Fruit fly (Drosophila melanogaster) whole organism, prepupa: Measurements from ENCODE around the gene Drsl6.

Experiments used
- Blimp-1 ChIP-seq: fragments of 200-800 bp; sonication (Bioruptor generic); optimal IDR thresholded peaks from 3 replicates; lab custom pipeline; 2017; ENCODE audit warnings: missing biosample characterization, missing genetic modification characterization, mild to moderate bottlenecking, moderate library complexity, missing genetic modification reagents
- CG10631 ChIP-seq: fragments of 200-800 bp; sonication (Bioruptor generic); optimal IDR thresholded peaks from 2 replicates; lab custom pipeline; 2016; ENCODE audit warnings: missing biosample characterization, missing genetic modification characterization
- CG10669 ChIP-seq: fragments of 200-800 bp; sonication (Bioruptor generic); optimal IDR thresholded peaks from 3 replicates; lab custom pipeline; 2018; ENCODE audit warnings: missing biosample characterization, mild to moderate bottlenecking, missing genetic modification characterization, moderate library complexity
- CG11294 ChIP-seq: fragments of 200-800 bp; sonication (Bioruptor generic); IDR thresholded peaks from 2 replicates; pipeline ENCODE4 v1.3.6; 2022; ENCODE audit warnings: missing biosample characterization, missing genetic modification characterization
- CG11762 ChIP-seq: fragments of 200-800 bp; sonication (Bioruptor generic); optimal IDR thresholded peaks from 3 replicates; lab custom pipeline; 2016; ENCODE audit warnings: missing biosample characterization, missing genetic modification characterization; ENCODE audit not compliant: insufficient read depth
- CG11902 ChIP-seq: fragments of 200-800 bp; sonication (Bioruptor generic); optimal IDR thresholded peaks from 3 replicates; lab custom pipeline; 2016; ENCODE audit warnings: missing biosample characterization, missing genetic modification characterization
- CG15336 ChIP-seq: fragments of 200-800 bp; sonication (Bioruptor generic); IDR thresholded peaks from 2 replicates; pipeline ENCODE4 v1.3.6; 2022; ENCODE audit warnings: missing biosample characterization, missing genetic modification characterization
- CG1621 ChIP-seq: fragments of 200-800 bp; sonication (Bioruptor generic); optimal IDR thresholded peaks from 3 replicates; lab custom pipeline; 2018; ENCODE audit warnings: missing biosample characterization, mild to moderate bottlenecking, missing genetic modification characterization
- CG16779 ChIP-seq: fragments of 200-800 bp; sonication (Bioruptor generic); optimal IDR thresholded peaks from 3 replicates; lab custom pipeline; 2017; ENCODE audit warnings: missing biosample characterization, mild to moderate bottlenecking, missing genetic modification characterization
- CG3032 ChIP-seq: fragments of 200-800 bp; optimal IDR thresholded peaks from 2 replicates; lab custom pipeline; 2019; ENCODE audit warnings: missing biosample characterization, mild to moderate bottlenecking, missing genetic modification characterization, moderate library complexity
- CG31627 ChIP-seq: fragments of 200-800 bp; sonication (Bioruptor generic); optimal IDR thresholded peaks from 3 replicates; lab custom pipeline; 2016; ENCODE audit warnings: missing biosample characterization, missing genetic modification characterization
- CG34406 ChIP-seq: fragments of 200-800 bp; sonication (Bioruptor generic); optimal IDR thresholded peaks from 3 replicates; lab custom pipeline; 2016; ENCODE audit warnings: missing biosample characterization, missing genetic modification characterization
- CG3919 ChIP-seq: fragments of 200-800 bp; sonication (Bioruptor generic); optimal IDR thresholded peaks from 3 replicates; lab custom pipeline; 2016; ENCODE audit warnings: missing biosample characterization, missing genetic modification characterization
- CG4318 ChIP-seq: fragments of 200-800 bp; sonication (Bioruptor generic); optimal IDR thresholded peaks from 3 replicates; lab custom pipeline; 2017; ENCODE audit warnings: missing biosample characterization, mild to moderate bottlenecking, missing genetic modification characterization
- CG6163 ChIP-seq: fragments of 200-800 bp; sonication (Bioruptor generic); IDR thresholded peaks from 3 replicates; pipeline ENCODE4 v1.3.6; 2022; ENCODE audit warnings: missing biosample characterization, missing genetic modification characterization
- CG6792 ChIP-seq: fragments of 200-800 bp; sonication (Bioruptor generic); optimal IDR thresholded peaks from 3 replicates; lab custom pipeline; 2016; ENCODE audit warnings: missing biosample characterization, missing genetic modification characterization
- CG6808 ChIP-seq: fragments of 200-800 bp; sonication (Bioruptor generic); optimal IDR thresholded peaks from 3 replicates; lab custom pipeline; 2017; ENCODE audit warnings: missing biosample characterization, missing genetic modification characterization, mild to moderate bottlenecking, moderate library complexity, missing genetic modification reagents
- CG6854 ChIP-seq: fragments of 200-800 bp; sonication (Bioruptor generic); optimal IDR thresholded peaks from 2 replicates; lab custom pipeline; 2017; ENCODE audit warnings: missing biosample characterization, mild to moderate bottlenecking, missing genetic modification characterization
- CG7368 ChIP-seq: fragments of 200-800 bp; sonication (Bioruptor generic); optimal IDR thresholded peaks from 3 replicates; lab custom pipeline; 2016; ENCODE audit warnings: missing biosample characterization, missing genetic modification characterization
- CG8119 ChIP-seq: fragments of 200-800 bp; sonication (Bioruptor generic); IDR thresholded peaks from 3 replicates; pipeline ENCODE4 v1.3.6; 2022; ENCODE audit warnings: missing biosample characterization, missing genetic modification characterization
- CG8319 ChIP-seq: fragments of 200-800 bp; sonication (Bioruptor generic); optimal IDR thresholded peaks from 3 replicates; lab custom pipeline; 2016; ENCODE audit warnings: missing biosample characterization, missing genetic modification characterization
- CG8632 ChIP-seq: fragments of 200-800 bp; sonication (Bioruptor generic); optimal IDR thresholded peaks from 3 replicates; lab custom pipeline; 2016; ENCODE audit warnings: missing biosample characterization, missing genetic modification characterization
- CG9139 ChIP-seq: fragments of 200-800 bp; sonication (Bioruptor generic); optimal IDR thresholded peaks from 3 replicates; lab custom pipeline; 2017; ENCODE audit warnings: missing biosample characterization, mild to moderate bottlenecking, missing genetic modification characterization
- Eip75B ChIP-seq: fragments of 200-800 bp; sonication (Bioruptor generic); optimal IDR thresholded peaks from 3 replicates; lab custom pipeline; 2016; ENCODE audit warnings: missing biosample characterization, missing genetic modification characterization
- Eip78C ChIP-seq: fragments of 200-800 bp; sonication (Bioruptor generic); peaks from one replicate; lab custom pipeline; 2016; ENCODE audit warnings: missing biosample characterization, missing genetic modification characterization
- Eip93F ChIP-seq: fragments of 200-800 bp; sonication (Bioruptor generic); optimal IDR thresholded peaks from 2 replicates; lab custom pipeline; 2016; ENCODE audit warnings: missing biosample characterization, mild to moderate bottlenecking, missing genetic modification characterization
- Ets21C ChIP-seq: fragments of 200-800 bp; sonication (Bioruptor generic); optimal IDR thresholded peaks from 3 replicates; lab custom pipeline; 2016; ENCODE audit warnings: missing biosample characterization, missing genetic modification characterization
- Gug ChIP-seq: fragments of 200-800 bp; sonication (Bioruptor generic); IDR thresholded peaks from 2 replicates; pipeline ENCODE4 v1.3.6; 2022; ENCODE audit warnings: missing biosample characterization, missing genetic modification characterization
- Hr38 ChIP-seq: sonication (Bioruptor generic); optimal IDR thresholded peaks from 2 replicates; lab custom pipeline; 2016; ENCODE audit warnings: missing biosample characterization, missing genetic modification characterization
- Hr39 ChIP-seq: fragments of 200-800 bp; sonication (Bioruptor generic); optimal IDR thresholded peaks from 2 replicates; lab custom pipeline; 2016; ENCODE audit warnings: missing biosample characterization, missing genetic modification characterization
- Met ChIP-seq: fragments of 200-800 bp; sonication (Bioruptor generic); optimal IDR thresholded peaks from 3 replicates; lab custom pipeline; 2016; ENCODE audit warnings: missing biosample characterization, missing genetic modification characterization
- Smox ChIP-seq: fragments of 200-800 bp; sonication (Bioruptor generic); optimal IDR thresholded peaks from 3 replicates; lab custom pipeline; 2016; ENCODE audit warnings: missing biosample characterization, missing genetic modification characterization
- Sox102F ChIP-seq: fragments of 200-800 bp; sonication (Bioruptor generic); optimal IDR thresholded peaks from 2 replicates; lab custom pipeline; 2016; ENCODE audit warnings: missing biosample characterization, mild to moderate bottlenecking, missing genetic modification characterization
- Sox15 ChIP-seq: fragments of 200-800 bp; sonication (Bioruptor generic); optimal IDR thresholded peaks from 3 replicates; lab custom pipeline; 2016; ENCODE audit warnings: missing biosample characterization, missing genetic modification characterization
- achi ChIP-seq: fragments of 200-800 bp; sonication (Bioruptor generic); optimal IDR thresholded peaks from 3 replicates; lab custom pipeline; 2016; ENCODE audit warnings: missing biosample characterization, missing genetic modification characterization
- acj6 ChIP-seq: fragments of 200-800 bp; sonication (Bioruptor generic); optimal IDR thresholded peaks from 3 replicates; lab custom pipeline; 2016; ENCODE audit warnings: missing biosample characterization, missing genetic modification characterization
- cyc ChIP-seq: fragments of 200-800 bp; sonication (Bioruptor generic); optimal IDR thresholded peaks from 3 replicates; lab custom pipeline; 2016; ENCODE audit warnings: missing biosample characterization, missing genetic modification characterization
- dac ChIP-seq: fragments of 200-800 bp; sonication (Bioruptor generic); optimal IDR thresholded peaks from 2 replicates; lab custom pipeline; 2017; ENCODE audit warnings: missing biosample characterization, mild to moderate bottlenecking, missing genetic modification characterization
- dsx ChIP-seq: fragments of 200-800 bp; optimal IDR thresholded peaks from 3 replicates; lab custom pipeline; 2019; ENCODE audit warnings: missing biosample characterization, mild to moderate bottlenecking, missing genetic modification characterization, moderate library complexity; ENCODE audit not compliant: poor library complexity, severe bottlenecking
- eg ChIP-seq: fragments of 200-800 bp; sonication (Bioruptor generic); IDR thresholded peaks from 3 replicates; pipeline ENCODE4 v1.3.6; 2022; ENCODE audit warnings: missing biosample characterization, missing genetic modification characterization
- esn ChIP-seq: fragments of 200-800 bp; sonication (Bioruptor generic); optimal IDR thresholded peaks from 2 replicates; lab custom pipeline; 2016; ENCODE audit warnings: missing biosample characterization, mild to moderate bottlenecking, missing genetic modification characterization, moderate library complexity
- fd59A ChIP-seq: fragments of 200-800 bp; sonication (Bioruptor generic); optimal IDR thresholded peaks from 2 replicates; lab custom pipeline; 2017; ENCODE audit warnings: missing biosample characterization, mild to moderate bottlenecking, missing genetic modification characterization, missing genetic modification reagents
- fd85E ChIP-seq: fragments of 200-800 bp; sonication (Bioruptor generic); optimal IDR thresholded peaks from 3 replicates; lab custom pipeline; 2016; ENCODE audit warnings: missing biosample characterization, missing genetic modification characterization
- fkh ChIP-seq: fragments of 200-800 bp; sonication (Bioruptor generic); optimal IDR thresholded peaks from 3 replicates; lab custom pipeline; 2017; ENCODE audit warnings: missing biosample characterization, mild to moderate bottlenecking, missing genetic modification characterization, moderate library complexity
- lz ChIP-seq: fragments of 200-800 bp; sonication (Bioruptor generic); optimal IDR thresholded peaks from 3 replicates; lab custom pipeline; 2016; ENCODE audit warnings: missing biosample characterization, missing genetic modification characterization
- pdm3 ChIP-seq: fragments of 200-800 bp; sonication (Bioruptor generic); optimal IDR thresholded peaks from 3 replicates; lab custom pipeline; 2016; ENCODE audit warnings: missing biosample characterization, missing genetic modification characterization
- salr ChIP-seq, 2 experiments: fragments of 200-800 bp; sonication (Bioruptor generic); optimal IDR thresholded peaks; 3 replicates each; lab custom pipeline; 2016 to 2018; ENCODE audit warnings: missing biosample characterization in 2 of 2, missing genetic modification characterization in 2 of 2, mild to moderate bottlenecking in 1 of 2
- spab ChIP-seq: fragments of 200-800 bp; sonication (Bioruptor generic); optimal IDR thresholded peaks from 2 replicates; lab custom pipeline; 2017; ENCODE audit warnings: missing biosample characterization, mild to moderate bottlenecking, missing genetic modification characterization, missing genetic modification reagents
- ss ChIP-seq, 2 experiments: fragments of 200-800 bp; sonication (Bioruptor generic); optimal IDR thresholded peaks; 2 replicates in 1 of 2; 3 replicates in 1 of 2; lab custom pipeline; 2017 to 2018; ENCODE audit warnings: mild to moderate bottlenecking in 2 of 2, missing biosample characterization in 2 of 2, missing genetic modification characterization in 2 of 2, moderate library complexity in 1 of 2
- svp ChIP-seq: fragments of 200-800 bp; sonication (Bioruptor generic); peaks from one replicate; lab custom pipeline; 2016; ENCODE audit warnings: missing biosample characterization, missing genetic modification characterization
- topi ChIP-seq: fragments of 200-800 bp; sonication (Bioruptor generic); optimal IDR thresholded peaks from 3 replicates; lab custom pipeline; 2016; ENCODE audit warnings: missing biosample characterization, missing genetic modification characterization
- vri ChIP-seq: fragments of 200-800 bp; sonication (Bioruptor generic); optimal IDR thresholded peaks from 3 replicates; lab custom pipeline; 2016; ENCODE audit warnings: missing biosample characterization, mild to moderate bottlenecking, missing genetic modification characterization

The Drsl6 gene

dm6 chr3L:3343260-3343659 is 7.0 kb upstream of the Drsl6 start:
- TF ChIP-seq CG10631 (GFP tag; lab: Kevin White, UChicago) (peak; percentile 69), spab (GFP tag; lab: Kevin White, UChicago) (no peak), CG31627 (GFP tag; lab: Kevin White, UChicago) (peak; percentile 81), fd59A (no peak), CG8632 (GFP tag; lab: Kevin White, UChicago) (peak; percentile 81), CG7368 (GFP tag; lab: Kevin White, UChicago) (peak; percentile 39), Ets21C (peak; percentile 62), CG6854 (GFP tag; lab: Kevin White, UChicago) (peak; percentile 33), CG6808 (GFP tag; lab: Kevin White, UChicago) (peak; percentile 1), fd85E (GFP tag; lab: Kevin White, UChicago) (no peak), CG15336 (peak; percentile 42), Hr39 (peak; percentile 75), CG11902 (peak; percentile 54), ss (GFP tag; optimal IDR thresholded peaks at IDR 0.05; lab: Kevin White, UChicago) (peak; percentile 8 to 13), CG16779 (tag; lab: Kevin White, UChicago) (no peak), CG8119 (GFP tag; lab: Robert Waterston, UW) (no peak; the same call in 2 of the 3 replicates), dac (no peak), Smox (GFP tag; lab: Kevin White, UChicago) (peak; percentile 88), achi (peak; percentile 80), Eip75B (GFP tag; lab: Kevin White, UChicago) (peak; percentile 69), CG9139 (GFP tag; lab: Kevin White, UChicago) (no peak), dsx (GFP tag; lab: Kevin White, UChicago) (peak; percentile 17), Eip78C (GFP tag; lab: Kevin White, UChicago) (peak; percentile 91), cyc (GFP tag; lab: Kevin White, UChicago) (peak; percentile 74), lz (peak; percentile 82), CG3919 (GFP tag; lab: Kevin White, UChicago) (peak; percentile 70), CG6792 (peak; percentile 83), Sox15 (GFP tag; lab: Kevin White, UChicago) (peak; percentile 49), fkh (GFP tag; lab: Kevin White, UChicago) (no peak), esn (GFP tag; lab: Kevin White, UChicago) (peak; percentile 93), salr (GFP tag; optimal IDR thresholded peaks at IDR 0.05; lab: Kevin White, UChicago) (peak in 1 of 2 experiments; percentile 58), CG34406 (GFP tag; lab: Kevin White, UChicago) (peak; percentile 85), CG1621 (tag; lab: Kevin White, UChicago) (no peak), CG11762 (GFP tag; lab: Kevin White, UChicago) (peak; percentile 54), Blimp-1 (peak; percentile 65), eg (GFP tag; lab: Robert Waterston, UW) (no peak), Gug (GFP tag; lab: Robert Waterston, UW) (no peak), Met (GFP tag; lab: Kevin White, UChicago) (peak; percentile 90), CG6163 (GFP tag; lab: Robert Waterston, UW) (no peak), Hr38 (GFP tag; lab: Kevin White, UChicago) (no peak), Sox102F (GFP tag; lab: Kevin White, UChicago) (peak; percentile 70), CG3032 (peak; percentile 6), CG11294 (GFP tag; lab: Robert Waterston, UW) (no peak), Eip93F (GFP tag; lab: Kevin White, UChicago) (peak; percentile 51), acj6 (peak; percentile 82), pdm3 (GFP tag; lab: Kevin White, UChicago) (peak; percentile 68), svp (GFP tag; lab: Kevin White, UChicago) (peak; percentile 93), topi (peak; percentile 86), CG8319 (GFP tag; lab: Kevin White, UChicago) (peak; percentile 55), vri (GFP tag; lab: Kevin White, UChicago) (peak; percentile 55), CG4318 (peak; percentile 7), CG10669 (peak; percentile 8)
